Fruit fly (Drosophila melanogaster) ovary, adult (tissue): Measurements from ENCODE around the gene CG8500.

Experiments used
- CG17801 ChIP-seq: fragments of 200-800 bp; optimal IDR thresholded peaks from 2 replicates; lab custom pipeline; 2019; ENCODE audit warnings: missing biosample characterization, mild to moderate bottlenecking, missing genetic modification characterization, moderate library complexity; ENCODE audit not compliant: partially characterized antibody

The CG8500 gene

DNA sequence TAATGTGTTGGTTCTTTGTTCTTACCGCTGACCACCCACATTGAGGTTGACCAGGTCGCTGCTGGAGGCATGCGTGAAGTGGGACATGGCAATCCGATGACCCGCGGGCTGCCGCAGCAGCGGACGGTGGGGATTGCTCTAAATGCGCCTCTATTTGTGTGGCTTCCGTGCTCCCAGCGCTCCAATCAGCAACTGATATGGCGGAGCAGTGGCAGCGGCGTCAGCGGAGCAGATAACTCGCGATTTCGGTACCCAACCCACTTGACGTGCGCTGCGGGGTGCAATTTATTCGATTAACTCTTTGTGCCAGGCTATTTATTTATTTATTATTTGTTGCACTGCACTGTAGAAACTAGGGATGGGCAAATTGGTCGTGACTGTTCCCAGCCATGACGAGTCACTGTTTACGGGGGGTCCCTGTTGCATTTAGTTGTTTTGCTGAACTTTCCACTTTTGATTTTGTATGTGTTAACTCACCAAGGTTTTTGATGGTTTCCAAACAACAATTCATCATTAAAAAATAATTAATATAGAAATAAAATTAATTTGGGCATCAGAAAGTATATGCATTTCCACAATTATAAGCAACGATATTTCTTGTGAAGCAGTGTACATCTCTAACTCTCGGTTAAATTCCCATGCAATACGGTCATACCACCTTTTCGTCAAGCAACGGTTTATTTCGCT lies 16.3 kb downstream of the CG8500 start, which contains the start of the genes CG9467 and CG8526:
Gene CG9467, minus strand, starts transcription at position 383 of the 687 bp plus-strand sequence.
Gene CG8526, plus strand, starts transcription at position 637 of the 687 bp plus-strand sequence.
- TF ChIP-seq CG17801 (GFP tag; lab: Kevin White, UChicago), result peak; percentile 8

DNA sequence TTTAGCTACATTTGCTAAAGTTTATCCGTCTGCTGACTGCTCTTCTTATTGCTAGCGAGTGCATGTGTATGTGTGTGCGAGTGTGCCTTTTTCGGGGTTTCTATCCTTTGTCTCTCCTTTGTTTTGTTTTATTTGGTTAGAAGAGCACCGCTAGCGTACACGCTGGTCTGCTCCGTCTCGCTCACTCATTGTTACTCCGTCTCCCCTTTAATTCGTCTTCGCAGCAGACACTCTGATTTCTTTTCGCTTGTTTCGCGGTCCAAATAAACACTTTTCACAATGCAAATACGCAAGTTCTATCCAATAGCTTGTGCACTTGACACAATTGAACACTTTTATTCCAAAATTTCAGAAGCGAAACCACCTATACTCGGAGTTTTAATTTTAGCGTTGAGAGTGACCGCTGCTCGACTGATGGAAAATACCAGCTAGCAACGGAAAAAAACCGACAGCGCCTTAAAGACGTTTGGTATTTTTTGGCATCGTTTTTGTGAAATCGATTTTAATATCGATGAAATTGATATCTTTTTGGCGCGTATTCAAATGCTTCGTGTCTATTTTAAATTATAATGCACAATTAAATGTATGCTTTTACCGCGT lies 24.6 kb downstream of the CG8500 start, which contains the start of gene FBXO11:
Gene FBXO11, minus strand, starts transcription at position 423 of the 600 bp plus-strand sequence.
- TF ChIP-seq CG17801 (GFP tag; lab: Kevin White, UChicago), result peak; percentile 71

DNA sequence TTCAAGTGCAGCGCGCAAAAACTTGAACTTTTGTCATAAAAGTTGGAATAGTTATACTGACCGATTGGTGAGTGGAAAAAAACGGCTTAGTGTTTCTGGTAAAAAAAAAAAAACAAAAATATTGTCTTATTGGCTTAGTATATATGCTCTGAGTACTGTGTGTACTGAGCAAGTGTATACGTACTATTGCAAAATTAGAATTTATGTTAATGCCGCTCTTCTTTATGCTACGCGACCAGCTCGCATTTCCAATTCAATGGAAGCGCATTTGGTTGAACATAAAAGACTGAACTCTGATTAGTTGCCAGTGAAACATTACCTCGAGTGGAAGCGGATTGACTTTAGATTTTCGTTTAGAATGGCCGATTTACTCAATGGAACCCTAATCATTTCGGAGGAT lies 28.0 kb downstream of the CG8500 start, which contains the start of gene CG8534:
Gene CG8534, plus strand, starts transcription at position 301 of the 400 bp plus-strand sequence.
- no peak for TF ChIP-seq CG17801 (GFP tag; lab: Kevin White, UChicago)

DNA sequence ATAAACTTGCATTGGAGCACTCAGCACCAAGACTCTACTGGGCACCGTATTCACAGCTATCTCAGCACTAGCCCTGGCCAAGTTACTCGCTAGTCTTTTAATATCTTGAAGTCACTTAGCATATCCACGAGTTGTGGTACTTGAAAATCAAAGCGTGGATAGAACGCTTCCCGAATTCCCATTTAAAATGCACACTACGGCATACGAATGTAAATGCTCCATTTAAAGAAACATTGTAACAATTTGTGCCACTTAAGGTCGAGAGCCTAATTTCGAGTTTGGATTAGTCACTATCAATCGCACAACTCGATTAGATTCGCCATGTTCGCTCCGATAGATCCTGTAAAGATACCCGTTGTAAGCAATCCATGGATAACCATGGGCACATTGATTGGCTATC lies 29.4 kb downstream of the CG8500 start, which contains the start of gene eloF:
Gene eloF, plus strand, starts transcription at position 301 of the 400 bp plus-strand sequence.
- TF ChIP-seq CG17801 (GFP tag; lab: Kevin White, UChicago), result no peak

DNA sequence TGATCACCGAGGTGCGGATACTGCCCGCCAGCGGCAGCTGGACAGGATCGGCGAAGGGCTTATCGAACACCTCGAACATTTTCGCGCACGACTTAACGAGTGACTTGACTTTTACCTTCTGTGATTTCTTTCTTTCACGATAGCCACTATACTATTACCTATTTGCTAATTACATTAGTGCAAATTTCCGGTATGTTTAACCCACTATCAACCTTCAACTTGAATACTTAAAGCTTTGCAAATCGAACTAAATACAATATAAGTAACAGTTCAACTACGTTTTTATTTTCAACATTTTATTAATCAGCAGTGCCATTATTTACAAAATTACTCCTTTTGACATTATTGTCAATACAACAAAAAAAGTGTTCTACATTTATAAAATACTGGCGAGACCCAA lies 32.4 kb downstream of the CG8500 start, which contains the start of gene CG16904:
Gene CG16904, minus strand, starts transcription at position 101 of the 400 bp plus-strand sequence.
- no peak for TF ChIP-seq CG17801 (GFP tag; lab: Kevin White, UChicago)

DNA sequence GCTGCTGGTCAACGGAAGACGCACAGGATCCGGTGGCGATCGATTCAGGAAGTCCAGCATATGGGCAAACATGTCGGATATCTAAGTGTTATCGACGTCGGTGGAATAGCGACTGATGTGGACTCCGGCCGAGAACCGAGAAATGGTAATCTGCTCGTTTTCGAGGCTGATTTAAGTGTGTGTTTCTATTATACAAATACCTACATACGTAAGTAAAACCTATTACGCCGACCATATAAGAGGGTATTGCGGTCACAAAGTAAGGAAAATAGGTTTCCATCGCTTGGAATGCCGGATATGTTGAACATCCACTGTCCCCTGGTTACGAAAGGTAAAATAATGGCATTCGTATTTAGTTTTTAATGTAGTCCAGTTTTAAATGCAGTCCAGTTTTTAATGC lies 33.8 kb downstream of the CG8500 start, which contains the start of gene CG9459:
Gene CG9459, minus strand, starts transcription at position 101 of the 400 bp plus-strand sequence.
- no peak for TF ChIP-seq CG17801 (GFP tag; lab: Kevin White, UChicago)

DNA sequence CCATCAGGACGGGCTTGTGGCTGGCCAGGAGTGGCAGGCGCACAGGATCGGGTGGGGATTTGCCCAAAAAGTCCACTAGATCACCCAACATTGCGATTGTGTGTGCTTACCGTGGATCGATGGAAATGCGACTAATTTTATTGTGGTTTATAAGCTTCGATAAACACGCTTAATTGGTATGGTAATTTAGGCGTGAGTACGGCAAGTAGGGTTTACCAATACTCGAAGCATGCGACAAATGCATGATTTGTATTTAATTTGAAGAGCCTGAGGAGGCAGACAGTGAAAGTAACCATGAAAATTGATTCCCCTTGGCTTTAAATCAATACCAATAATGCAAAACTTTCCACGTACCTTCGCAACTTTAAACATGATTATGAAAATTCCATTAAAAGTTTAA lies 35.3 kb downstream of the CG8500 start, which contains the start of gene CG9458:
Gene CG9458, minus strand, starts transcription at position 101 of the 400 bp plus-strand sequence.
- no peak for TF ChIP-seq CG17801 (GFP tag; lab: Kevin White, UChicago)

DNA sequence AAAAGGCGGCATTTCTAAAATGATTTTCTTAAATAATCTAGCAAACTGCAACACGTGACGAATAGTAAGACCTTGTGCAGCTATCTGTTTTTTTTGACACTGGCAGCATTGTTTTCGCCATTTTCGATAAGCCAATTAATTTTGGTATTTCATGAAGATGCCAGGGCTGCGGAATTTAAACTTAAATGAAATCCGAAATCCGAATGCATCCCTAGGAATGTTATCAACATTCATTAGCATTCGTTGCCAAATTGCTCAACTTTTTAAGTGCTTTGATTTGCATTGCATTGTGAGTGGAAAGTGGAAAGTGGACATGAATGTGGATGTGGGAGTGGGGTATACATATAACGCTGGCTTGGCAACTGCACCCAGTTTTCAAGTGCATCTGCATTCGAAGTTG lies 36.6 kb downstream of the CG8500 start, which contains the start of gene CG42857:
Gene CG42857, minus strand, starts transcription at position 101 of the 400 bp plus-strand sequence.
- no peak for TF ChIP-seq CG17801 (GFP tag; lab: Kevin White, UChicago)

DNA sequence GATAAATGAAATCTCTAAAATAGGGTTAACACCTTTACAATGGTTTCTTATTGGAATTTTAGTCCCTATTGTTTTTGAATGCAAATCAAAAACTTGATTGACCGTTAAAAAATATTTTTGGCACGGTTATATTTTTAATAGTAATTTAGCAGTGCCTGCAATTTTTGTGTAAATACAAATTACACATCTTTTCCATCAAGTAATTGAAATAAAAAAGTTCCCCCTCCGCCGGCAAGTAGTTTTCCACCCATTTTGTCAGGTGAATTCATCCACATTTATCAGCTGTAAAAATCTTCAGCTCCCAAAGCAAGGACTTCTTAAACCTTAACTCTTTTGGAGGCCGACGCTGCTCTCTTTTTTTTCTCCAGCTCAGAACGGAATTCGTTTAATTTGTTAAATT lies 39.3 kb downstream of the CG8500 start, which contains the start of gene CG34302:
Gene CG34302, minus strand, starts transcription at position 101 of the 400 bp plus-strand sequence.
- TF ChIP-seq CG17801 (GFP tag; lab: Kevin White, UChicago), result no peak
